Worm (Caenorhabditis elegans) whole organism, mixed stage, embryonic: ENCODE results near the gene pho-5.
A peak's percentile ranks its signal among the peaks of the same experiment; 100 is the strongest.

Experiments used
- bed-3 ChIP-seq: fragments of 200-800 bp; sonication (Bioruptor generic); optimal IDR thresholded peaks from 3 replicates; lab custom pipeline; 2018; ENCODE audit warnings: mild to moderate bottlenecking, missing genetic modification characterization, moderate library complexity, missing compliant biosample characterization
- blmp-1 ChIP-seq: fragments of 150-350 bp; optimal IDR thresholded peaks from 2 replicates; lab custom pipeline; 2014; ENCODE audit warnings: missing biosample characterization, missing genetic modification characterization
- ceh-39 ChIP-seq: fragments of 150-350 bp; optimal IDR thresholded peaks from 2 replicates; lab custom pipeline; 2014; ENCODE audit warnings: missing biosample characterization, missing genetic modification characterization
- ceh-43 ChIP-seq: fragments of 200-800 bp; sonication (Bioruptor generic); optimal IDR thresholded peaks from 2 replicates; lab custom pipeline; 2018; ENCODE audit warnings: mild to moderate bottlenecking, missing genetic modification characterization, moderate library complexity, missing compliant biosample characterization
- ceh-83 ChIP-seq: fragments of 200-800 bp; sonication (Bioruptor generic); optimal IDR thresholded peaks from 2 replicates; lab custom pipeline; 2018; ENCODE audit warnings: mild to moderate bottlenecking, missing genetic modification characterization, missing compliant biosample characterization
- ces-1 ChIP-seq: fragments of 150-350 bp; optimal IDR thresholded peaks from 2 replicates; lab custom pipeline; 2014; ENCODE audit warnings: missing biosample characterization, missing genetic modification reagents, missing genetic modification characterization
- cnd-1 ChIP-seq: fragments of 200-800 bp; sonication (Bioruptor generic); optimal IDR thresholded peaks from 2 replicates; lab custom pipeline; 2018; ENCODE audit warnings: mild to moderate bottlenecking, missing genetic modification characterization, missing compliant biosample characterization
- drap-1 ChIP-seq: fragments of 200-800 bp; sonication (Bioruptor generic); optimal IDR thresholded peaks from 3 replicates; lab custom pipeline; 2018; ENCODE audit warnings: mild to moderate bottlenecking, missing genetic modification characterization, missing compliant biosample characterization
- elt-1 ChIP-seq: sonication (generic microtip); optimal IDR thresholded peaks from 2 replicates; lab custom pipeline; 2017; ENCODE audit warnings: missing genetic modification characterization, mild to moderate bottlenecking, missing compliant biosample characterization, antibody characterized with exemption, moderate library complexity, borderline replicate concordance; ENCODE audit not compliant: insufficient read depth
- elt-3 ChIP-seq: fragments of 150-350 bp; optimal IDR thresholded peaks from 2 replicates; lab custom pipeline; 2014; ENCODE audit warnings: missing biosample characterization, missing genetic modification characterization
- flh-1 ChIP-seq: fragments of 200-800 bp; sonication (Bioruptor generic); optimal IDR thresholded peaks from 2 replicates; lab custom pipeline; 2018; ENCODE audit warnings: mild to moderate bottlenecking, missing genetic modification characterization, moderate library complexity, missing compliant biosample characterization
- ham-2 ChIP-seq: fragments of 200-800 bp; sonication (Bioruptor generic); optimal IDR thresholded peaks from 2 replicates; lab custom pipeline; 2018; ENCODE audit warnings: mild to moderate bottlenecking, missing genetic modification characterization, missing compliant biosample characterization
- hlh-1 ChIP-seq: fragments of 150-350 bp; optimal IDR thresholded peaks from 2 replicates; lab custom pipeline; 2014; ENCODE audit warnings: missing biosample characterization, missing genetic modification reagents, missing genetic modification characterization
- lin-13 ChIP-seq: fragments of 150-350 bp; optimal IDR thresholded peaks from 2 replicates; lab custom pipeline; 2014; ENCODE audit warnings: missing biosample characterization, missing genetic modification characterization
- lin-32 ChIP-seq: fragments of 200-800 bp; sonication (Bioruptor generic); optimal IDR thresholded peaks from 2 replicates; lab custom pipeline; 2018; ENCODE audit warnings: mild to moderate bottlenecking, missing genetic modification characterization, missing compliant biosample characterization
- lsy-2 ChIP-seq: fragments of 150-350 bp; optimal IDR thresholded peaks from 2 replicates; lab custom pipeline; 2014; ENCODE audit warnings: missing biosample characterization, missing genetic modification characterization
- mab-5 ChIP-seq: fragments of 150-350 bp; optimal IDR thresholded peaks from 2 replicates; lab custom pipeline; 2014; ENCODE audit warnings: missing biosample characterization, missing genetic modification characterization
- mep-1 ChIP-seq: fragments of 150-350 bp; optimal IDR thresholded peaks from 2 replicates; lab custom pipeline; 2017; ENCODE audit warnings: missing biosample characterization, missing genetic modification reagents, missing genetic modification characterization, inconsistent platforms
- mls-2 ChIP-seq: sonication (generic microtip); optimal IDR thresholded peaks from 2 replicates; lab custom pipeline; 2016; ENCODE audit warnings: mild to moderate bottlenecking, missing genetic modification characterization, moderate library complexity, missing compliant biosample characterization
- nhr-12 ChIP-seq: fragments of 150-350 bp; optimal IDR thresholded peaks from 2 replicates; lab custom pipeline; 2014; ENCODE audit warnings: missing biosample characterization, missing genetic modification characterization
- nhr-2 ChIP-seq: fragments of 150-350 bp; optimal IDR thresholded peaks from 2 replicates; lab custom pipeline; 2014; ENCODE audit warnings: missing biosample characterization, missing genetic modification characterization
- nhr-237 ChIP-seq: fragments of 150-350 bp; optimal IDR thresholded peaks from 2 replicates; lab custom pipeline; 2014; ENCODE audit warnings: missing biosample characterization, missing genetic modification characterization
- nhr-28 ChIP-seq: fragments of 150-350 bp; optimal IDR thresholded peaks from 2 replicates; lab custom pipeline; 2014; ENCODE audit warnings: missing biosample characterization, missing genetic modification characterization
- nhr-76 ChIP-seq: sonication (generic microtip); optimal IDR thresholded peaks from 2 replicates; lab custom pipeline; 2017; ENCODE audit warnings: missing biosample characterization, missing genetic modification characterization
- pha-4 ChIP-seq: fragments of 150-350 bp; optimal IDR thresholded peaks from 2 replicates; lab custom pipeline; 2018; ENCODE audit warnings: missing biosample characterization, missing genetic modification reagents, missing genetic modification characterization
- snpc-4 ChIP-seq: fragments of 150-350 bp; optimal IDR thresholded peaks from 2 replicates; lab custom pipeline; 2014; ENCODE audit warnings: missing biosample characterization, missing genetic modification characterization
- sptf-1 ChIP-seq: sonication (generic microtip); optimal IDR thresholded peaks from 2 replicates; lab custom pipeline; 2017; ENCODE audit warnings: mild to moderate bottlenecking, missing genetic modification characterization, moderate library complexity, missing compliant biosample characterization
- tbx-8 ChIP-seq: fragments of 200-800 bp; sonication (Bioruptor generic); optimal IDR thresholded peaks from 2 replicates; lab custom pipeline; 2018; ENCODE audit warnings: mild to moderate bottlenecking, missing genetic modification characterization, moderate library complexity, missing compliant biosample characterization
- unc-120 ChIP-seq: sonication (generic microtip); optimal IDR thresholded peaks from 2 replicates; lab custom pipeline; 2017; ENCODE audit warnings: missing genetic modification characterization, missing compliant biosample characterization; ENCODE audit not compliant: poor library complexity, severe bottlenecking
- unc-39 ChIP-seq: fragments of 150-350 bp; optimal IDR thresholded peaks from 2 replicates; lab custom pipeline; 2014; ENCODE audit warnings: missing biosample characterization, missing genetic modification characterization
- unc-62 ChIP-seq: fragments of 150-350 bp; optimal IDR thresholded peaks from 2 replicates; lab custom pipeline; 2014; ENCODE audit warnings: missing biosample characterization, missing genetic modification reagents, missing genetic modification characterization
- zip-8 ChIP-seq: fragments of 150-350 bp; optimal IDR thresholded peaks from 2 replicates; lab custom pipeline; 2014; ENCODE audit warnings: missing biosample characterization, missing genetic modification characterization
- ztf-11 ChIP-seq: fragments of 150-350 bp; optimal IDR thresholded peaks from 2 replicates; lab custom pipeline; 2014; ENCODE audit warnings: missing biosample characterization, missing genetic modification characterization

pho-5 gene

ce11 chrIII:7293075-7293684 is 7.5 kb upstream of the pho-5 start, which contains the start of gene cwf-19L2:
Gene cwf-19L2 (plus strand): TSS chrIII:7293634.
- TF ChIP-seq nhr-28 (tag; lab: Kevin White, UChicago) = no peak
- TF ChIP-seq lsy-2 = peak; percentile 89

ce11 chrIII:7292569-7292968 is 6.9 kb upstream of the pho-5 start:
- TF ChIP-seq blmp-1 (tag; lab: Kevin White, UChicago) (peak; percentile 59), nhr-76 (tag; lab: Kevin White, UChicago) (no peak)

DNA sequence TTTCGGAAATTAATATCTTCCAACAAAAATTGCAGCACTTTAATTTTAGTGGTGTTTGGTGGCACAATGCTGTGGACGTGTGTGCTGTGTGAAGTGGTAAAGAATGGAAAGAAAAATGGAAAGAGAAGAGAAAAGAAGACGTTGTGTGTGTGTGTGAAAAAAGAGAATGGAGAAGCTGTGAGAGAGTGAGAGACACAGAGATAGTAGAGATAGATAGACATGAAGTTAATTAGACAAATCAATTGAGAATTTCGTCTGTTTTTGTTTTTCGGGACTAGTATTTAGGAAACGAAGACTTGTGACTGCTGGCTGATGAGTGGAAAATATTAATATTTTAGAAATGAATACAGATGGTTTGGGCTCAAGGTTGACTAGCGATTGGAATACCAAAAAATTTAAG is 5.5 kb upstream of the pho-5 start:
- TF ChIP-seq ces-1 (GFP tag; lab: Kevin White, UChicago) (peak; percentile 70), cnd-1 (no peak)

- TF ChIP-seq mls-2 (no peak), ceh-39 (tag; lab: Kevin White, UChicago) (no peak), hlh-1 (tag; lab: Kevin White, UChicago) (no peak), elt-1 (tag; lab: Kevin White, UChicago) (no peak)
- TF ChIP-seq, all 35 proteins: peak for 0
Observed at ce11 chrIII:7290462-7290861, 4.8 kb upstream of the pho-5 start, which contains the start of gene algn-11. Gene algn-11 (minus strand): TSS chrIII:7290562.

- no peak for TF ChIP-seq ham-2 (GFP tag; lab: Kevin White, UChicago)
Observed at ce11 chrIII:7287503-7287902, 1.8 kb upstream of the pho-5 start, which contains the start of gene ykt-6. Gene ykt-6 (minus strand): TSS chrIII:7287603.

DNA sequence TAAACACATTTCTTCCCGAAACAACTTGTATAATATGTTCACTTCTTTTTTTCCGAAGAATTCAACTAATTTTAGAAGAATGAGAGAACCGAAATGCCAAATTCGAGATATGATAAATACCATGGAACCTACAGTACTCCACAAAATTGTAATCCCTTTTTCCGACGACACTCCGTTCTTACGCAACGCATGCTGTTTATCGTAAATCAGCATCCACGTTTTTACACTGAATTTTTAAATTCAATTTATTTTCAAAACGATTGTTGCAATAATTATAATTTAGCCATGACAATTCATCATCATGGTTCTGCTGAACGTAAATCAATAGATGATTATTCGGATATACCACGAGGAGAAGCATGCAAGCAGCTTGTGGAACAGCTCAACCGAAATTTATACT is 4.5 kb downstream of the pho-5 start, which contains the start of gene B0361.3:
Gene B0361.3, plus strand, starts transcription at position 284 of the 400 bp plus-strand sequence.
- TF ChIP-seq pha-4 (tag; lab: Kevin White, UChicago) = no peak
- peak; percentile 45 for TF ChIP-seq lsy-2
- peak; percentile 50 for TF ChIP-seq ces-1 (GFP tag; lab: Kevin White, UChicago)
- TF ChIP-seq ztf-11 = no peak

- TF ChIP-seq elt-3 (tag; lab: Kevin White, UChicago) (no peak), nhr-28 (tag; lab: Kevin White, UChicago) (no peak), zip-8 (tag; lab: Kevin White, UChicago) (no peak), unc-62 (no peak), ham-2 (GFP tag; lab: Kevin White, UChicago) (no peak), flh-1 (GFP tag; lab: Kevin White, UChicago) (no peak), blmp-1 (tag; lab: Kevin White, UChicago) (no peak), mls-2 (no peak), mep-1 (tag; lab: Kevin White, UChicago) (no peak)
Observed at ce11 chrIII:7278491-7278890, 7.2 kb downstream of the pho-5 start.

- TF ChIP-seq unc-39 = no peak
- no peak for TF ChIP-seq pha-4 (tag; lab: Kevin White, UChicago)
- no peak for TF ChIP-seq tbx-8 (GFP tag; lab: Kevin White, UChicago)
- TF ChIP-seq ces-1 (GFP tag; lab: Kevin White, UChicago) = peak; percentile 38
- peak; percentile 78 for TF ChIP-seq mep-1 (tag; lab: Kevin White, UChicago)
- TF ChIP-seq snpc-4 = no peak
- no peak for TF ChIP-seq lin-32 (GFP tag; lab: Kevin White, UChicago)
- no peak for TF ChIP-seq mab-5
- TF ChIP-seq nhr-76 (tag; lab: Kevin White, UChicago) = no peak
- TF ChIP-seq drap-1 (GFP tag; lab: Kevin White, UChicago) = no peak
- no peak for TF ChIP-seq ceh-83
- TF ChIP-seq lin-13 (tag; lab: Kevin White, UChicago) = no peak
- TF ChIP-seq mls-2 = no peak
- TF ChIP-seq nhr-237 (tag; lab: Kevin White, UChicago) = peak; percentile 59
- no peak for TF ChIP-seq bed-3 (GFP tag; lab: Kevin White, UChicago)
- peak; percentile 45 for TF ChIP-seq ceh-39 (tag; lab: Kevin White, UChicago)
- TF ChIP-seq ham-2 (GFP tag; lab: Kevin White, UChicago) = no peak
- TF ChIP-seq nhr-12 (tag; lab: Kevin White, UChicago) = no peak
- TF ChIP-seq nhr-2 (tag; lab: Kevin White, UChicago) = no peak
- TF ChIP-seq ceh-43 (GFP tag; lab: Kevin White, UChicago) = no peak
- TF ChIP-seq hlh-1 (tag; lab: Kevin White, UChicago) = no peak
- TF ChIP-seq unc-120 = no peak
- no peak for TF ChIP-seq cnd-1
- no peak for TF ChIP-seq zip-8 (tag; lab: Kevin White, UChicago)
- TF ChIP-seq elt-1 (tag; lab: Kevin White, UChicago) = no peak
- peak; percentile 75 for TF ChIP-seq lsy-2
- TF ChIP-seq ztf-11 = no peak
- TF ChIP-seq sptf-1 = peak; percentile 10
- TF ChIP-seq blmp-1 (tag; lab: Kevin White, UChicago) = no peak
- TF ChIP-seq nhr-28 (tag; lab: Kevin White, UChicago) = no peak
Observed at ce11 chrIII:7277228-7277627, 8.5 kb downstream of the pho-5 start, which contains the start of the genes spot-1 and B0361.11. Gene spot-1 (minus strand): TSS chrIII:7277274. Gene B0361.11 (plus strand): TSS chrIII:7277599.
